Fruit fly (Drosophila melanogaster): ENCODE results near the gene Abd-B.

Gene Abd-B

dm6 chr3R:17020956-17021355 is 48.9 kb upstream of the Abd-B start, which contains the start of gene Adsl (continued):
- TF ChIP-seq zfh1 (GFP tag; IDR thresholded peaks at IDR 0.05) (peak; percentile 72), CG10274 (GFP tag; optimal IDR thresholded peaks at IDR 0.05) (peak; percentile 34), MTF-1 (GFP tag; optimal IDR thresholded peaks at IDR 0.05; ENCODE audit: borderline replicate concordance) (peak; percentile 88), zfh2 (GFP tag; optimal IDR thresholded peaks at IDR 0.05) (no peak), ranshi (GFP tag; IDR thresholded peaks at IDR 0.05) (no peak; the same call in 1 of the 2 replicates), zen2 (GFP tag; IDR thresholded peaks at IDR 0.05; ENCODE audit: partially characterized antibody) (no peak), ftz-f1 (GFP tag; optimal IDR thresholded peaks at IDR 0.05) (no peak), ssp (GFP tag; IDR thresholded peaks at IDR 0.05) (no peak), gfzf (GFP tag; optimal IDR thresholded peaks at IDR 0.05) (peak; percentile 78), vfl (GFP tag; optimal IDR thresholded peaks at IDR 0.05) (no peak), CG18262 (tag; optimal IDR thresholded peaks at IDR 0.05) (no peak), CG30431 (GFP tag; optimal IDR thresholded peaks at IDR 0.05) (no peak), dati (GFP tag; IDR thresholded peaks at IDR 0.05) (no peak), dm (GFP tag; optimal IDR thresholded peaks at IDR 0.05) (peak; percentile 91), Ets97D (GFP tag; optimal IDR thresholded peaks at IDR 0.05) (peak; percentile 99), CG16813 (GFP tag; IDR thresholded peaks at IDR 0.05; ENCODE audit: partially characterized antibody) (no peak), B-H2 (GFP tag; optimal IDR thresholded peaks at IDR 0.05) (no peak), CG3847 (GFP tag; IDR thresholded peaks at IDR 0.05) (no peak), C15 (GFP tag; IDR thresholded peaks at IDR 0.05) (no peak), CG11398 (GFP tag; optimal IDR thresholded peaks at IDR 0.05) (no peak), HLH3B (GFP tag; IDR thresholded peaks at IDR 0.05) (no peak), Sin3A (optimal IDR thresholded peaks at IDR 0.05) (no peak), lab (GFP tag; optimal IDR thresholded peaks at IDR 0.05) (peak; percentile 82), dysf (GFP tag; IDR thresholded peaks at IDR 0.05) (peak; percentile 17; the same call in 1 of the 3 replicates), CG8924 (tag; optimal IDR thresholded peaks at IDR 0.05) (peak; percentile 41), Ssrp (tag; optimal IDR thresholded peaks at IDR 0.05) (no peak), CG17829 (tag; optimal IDR thresholded peaks at IDR 0.05) (no peak), CG12391 (tag; optimal IDR thresholded peaks at IDR 0.05) (peak; percentile 72), BEAF-32 (GFP tag; optimal IDR thresholded peaks at IDR 0.05) (peak; percentile 57), CG1602 (GFP tag; optimal IDR thresholded peaks at IDR 0.05) (no peak), CTCF (GFP tag; optimal IDR thresholded peaks at IDR 0.05) (peak; percentile 56), psq (GFP tag; optimal IDR thresholded peaks at IDR 0.05) (no peak), nerfin-2 (GFP tag; IDR thresholded peaks at IDR 0.05; ENCODE audit: partially characterized antibody) (no peak), CG5180 (GFP tag; optimal IDR thresholded peaks at IDR 0.05) (peak; percentile 49), Dip2 (GFP tag; IDR thresholded peaks at IDR 0.05) (no peak), CG15269 (tag; optimal IDR thresholded peaks at IDR 0.05) (no peak), CG3281 (GFP tag; optimal IDR thresholded peaks at IDR 0.05) (peak; percentile 83), MESR4 (GFP tag; optimal IDR thresholded peaks at IDR 0.05) (peak; percentile 78), org-1 (GFP tag; optimal IDR thresholded peaks at IDR 0.05) (peak; percentile 63), Nf-YA (GFP tag; IDR thresholded peaks at IDR 0.05) (peak; percentile 49; the same call in 1 of the 2 replicates), mld (GFP tag; IDR thresholded peaks at IDR 0.05; ENCODE audit: partially characterized antibody) (no peak), Usf (GFP tag; optimal IDR thresholded peaks at IDR 0.05) (no peak), Dll (GFP tag; IDR thresholded peaks at IDR 0.05; ENCODE audit: partially characterized antibody) (0 out of 4 replicates have a peak, but pooled peaks have one; percentile 49), Myb (GFP tag; optimal IDR thresholded peaks at IDR 0.05) (peak; percentile 91), Hsf (GFP tag; optimal IDR thresholded peaks at IDR 0.05) (peak; percentile 32), Asciz (GFP tag; optimal IDR thresholded peaks at IDR 0.05) (peak; percentile 82), TFAM (GFP tag; optimal IDR thresholded peaks at IDR 0.05) (no peak), CG3065 (GFP tag; optimal IDR thresholded peaks at IDR 0.05) (no peak), fd64A (GFP tag; optimal IDR thresholded peaks at IDR 0.05) (peak; percentile 72), CG13424 (tag; optimal IDR thresholded peaks at IDR 0.05) (no peak), Dref (GFP tag; IDR thresholded peaks at IDR 0.05) (no peak), exex (tag; optimal IDR thresholded peaks at IDR 0.05) (no peak)

All from whole organism, embryonic.